Worm (Caenorhabditis elegans): ENCODE results near the gene slc-25A21.

- TF ChIP-seq him-1 (tag; optimal IDR thresholded peaks at IDR 0.05): no peak
- TF ChIP-seq dao-5 (tag; optimal IDR thresholded peaks at IDR 0.05): no peak
Measured at ce11 chrX:16199200-16199764, 9.6 kb downstream of the slc-25A21 start, which contains the start of gene R11.3.
